Worm (Caenorhabditis elegans): ENCODE measurements around the gene acbp-3.

acbp-3 gene

ce11 chrX:10900079-10900724 lies 2.9 kb upstream of the acbp-3 start, which contains the start of gene suca-1 (continued):
- peak in 1 of 2 experiments; percentile 27 for TF ChIP-seq mdl-1 (tag; optimal IDR thresholded peaks at IDR 0.05)
- peak; percentile 38 for TF ChIP-seq nhr-90 (tag; optimal IDR thresholded peaks at IDR 0.05; ENCODE audit: poor library complexity)
- TF ChIP-seq zip-4 (GFP tag; optimal IDR thresholded peaks at IDR 0.05): no peak
- no peak for TF ChIP-seq sup-37 (GFP tag; optimal IDR thresholded peaks at IDR 0.05)
- TF ChIP-seq egl-13 (tag; optimal IDR thresholded peaks at IDR 0.05): no peak
- TF ChIP-seq xbp-1 (tag; optimal IDR thresholded peaks at IDR 0.05): peak; percentile 24
- peak; percentile 7 for TF ChIP-seq lin-13 (GFP tag; optimal IDR thresholded peaks at IDR 0.05)
- TF ChIP-seq nhr-12 (tag; optimal IDR thresholded peaks at IDR 0.05): no peak
- peak; percentile 61 for TF ChIP-seq rnt-1 (tag; optimal IDR thresholded peaks at IDR 0.05)

- TF ChIP-seq F16B12.6 (tag; optimal IDR thresholded peaks at IDR 0.05) (peak; percentile 30), nhr-12 (tag; optimal IDR thresholded peaks at IDR 0.05) (no peak), unc-62 (GFP tag; optimal IDR thresholded peaks at IDR 0.05) (no peak), sox-4 (tag; optimal IDR thresholded peaks at IDR 0.05) (no peak), hlh-17 (GFP tag; optimal IDR thresholded peaks at IDR 0.05; ENCODE audit: borderline replicate concordance) (no peak), hlh-4 (tag; optimal IDR thresholded peaks at IDR 0.05) (no peak), alr-1 (tag; optimal IDR thresholded peaks at IDR 0.05; ENCODE audit: borderline replicate concordance) (no peak), mep-1 (tag; optimal IDR thresholded peaks at IDR 0.05) (peak; percentile 80), nhr-237 (tag; optimal IDR thresholded peaks at IDR 0.05) (no peak), hpl-2 (GFP tag; optimal IDR thresholded peaks at IDR 0.05) (no peak), C34B4.2 (tag; optimal IDR thresholded peaks at IDR 0.05) (no peak), swsn-7 (tag; optimal IDR thresholded peaks at IDR 0.05) (peak; percentile 57), mab-9 (GFP tag; IDR thresholded peaks at IDR 0.05) (no peak), aha-1 (tag; optimal IDR thresholded peaks at IDR 0.05) (no peak), fos-1 (tag; optimal IDR thresholded peaks at IDR 0.05) (peak; percentile 32), snu-23 (GFP tag; optimal IDR thresholded peaks at IDR 0.05) (peak; percentile 74), skn-1 (tag; optimal IDR thresholded peaks at IDR 0.05) (peak; percentile 41), ceh-90 (tag; optimal IDR thresholded peaks at IDR 0.05) (no peak), fkh-4 (tag; optimal IDR thresholded peaks at IDR 0.05; ENCODE audit: borderline replicate concordance) (no peak), ama-1 (optimal IDR thresholded peaks at IDR 0.05) (no peak), ceh-8 (GFP tag; optimal IDR thresholded peaks at IDR 0.05) (no peak), sptf-1 (tag; optimal IDR thresholded peaks at IDR 0.05) (no peak), tlp-1 (tag; optimal IDR thresholded peaks at IDR 0.05) (no peak), ces-1 (GFP tag; optimal IDR thresholded peaks at IDR 0.05) (no peak), lin-15B (tag; optimal IDR thresholded peaks at IDR 0.05) (no peak), nhr-20 (tag; optimal IDR thresholded peaks at IDR 0.05) (peak; percentile 69), C16A3.4 (tag; optimal IDR thresholded peaks at IDR 0.05) (peak; percentile 32), fkh-10 (GFP tag; optimal IDR thresholded peaks at IDR 0.05) (peak; percentile 81), xbp-1 (tag; optimal IDR thresholded peaks at IDR 0.05) (peak; percentile 23), tbx-2 (tag; optimal IDR thresholded peaks at IDR 0.05) (peak; percentile 59), isw-1 (GFP tag; IDR thresholded peaks at IDR 0.05) (no peak), pqm-1 (tag; optimal IDR thresholded peaks at IDR 0.05) (no peak), lir-3 (tag; optimal IDR thresholded peaks at IDR 0.05; ENCODE audit: poor library complexity) (peak; percentile 22), nhr-47 (tag; optimal IDR thresholded peaks at IDR 0.05) (peak; percentile 59), unc-86 (tag; optimal IDR thresholded peaks at IDR 0.05) (no peak), unc-30 (tag; optimal IDR thresholded peaks at IDR 0.05) (no peak), elt-3 (tag; optimal IDR thresholded peaks at IDR 0.05) (peak in 4 of 6 experiments; percentile 31 to 73 (median 41)), nhr-28 (tag; optimal IDR thresholded peaks at IDR 0.05) (no peak), dsc-1 (tag; optimal IDR thresholded peaks at IDR 0.05) (peak; percentile 58), nhr-71 (tag; optimal IDR thresholded peaks at IDR 0.05) (peak; percentile 82), lin-35 (GFP tag; optimal IDR thresholded peaks at IDR 0.05) (peak; percentile 13 to 54), ceh-63 (GFP tag; optimal IDR thresholded peaks at IDR 0.05) (no peak), efl-3 (GFP tag; optimal IDR thresholded peaks at IDR 0.05) (no peak), egl-27 (tag; optimal IDR thresholded peaks at IDR 0.05) (peak; percentile 6 to 17)
Observed at ce11 chrX:10900952-10901351, 2.1 kb upstream of the acbp-3 start.
